Fruit fly (Drosophila melanogaster) whole organism, wandering third instar larva: ENCODE measurements around the gene Takl1.
A peak's percentile ranks its signal among the peaks of the same experiment; 100 is the strongest.

Experiments used
- Abd-B ChIP-seq: fragments of >200 bp; optimal IDR thresholded peaks from 2 replicates; lab custom pipeline; 2017; ENCODE audit warnings: missing biosample characterization, missing genetic modification characterization
- CG32264 ChIP-seq: fragments of 200-800 bp; sonication (Bioruptor generic); optimal IDR thresholded peaks from 2 replicates; lab custom pipeline; 2016; ENCODE audit warnings: missing biosample characterization, missing genetic modification characterization
- CG9705 ChIP-seq: fragments of 200-800 bp; sonication (Bioruptor generic); optimal IDR thresholded peaks from 2 replicates; lab custom pipeline; 2018; ENCODE audit warnings: missing biosample characterization, mild to moderate bottlenecking, missing genetic modification characterization
- CrebA ChIP-seq: fragments of 200-800 bp; sonication (Bioruptor generic); optimal IDR thresholded peaks from 2 replicates; lab custom pipeline; 2016; ENCODE audit warnings: missing biosample characterization, mild to moderate bottlenecking, missing genetic modification characterization, borderline replicate concordance
- Dfd ChIP-seq: fragments of >200 bp; optimal IDR thresholded peaks from 2 replicates; lab custom pipeline; 2017; ENCODE audit warnings: missing biosample characterization, missing genetic modification characterization
- Dif ChIP-seq: fragments of 200-275, 200-300 bp; sonication (Bioruptor generic); optimal IDR thresholded peaks from 2 replicates; lab custom pipeline; 2018; ENCODE audit warnings: missing biosample characterization, missing genetic modification characterization; ENCODE audit not compliant: partially characterized antibody
- GATAd ChIP-seq: sonication (Bioruptor generic); optimal IDR thresholded peaks from 2 replicates; lab custom pipeline; 2016; ENCODE audit warnings: missing biosample characterization, missing genetic modification characterization
- HLH106 ChIP-seq: fragments of 200-800 bp; optimal IDR thresholded peaks from 3 replicates; lab custom pipeline; 2019; ENCODE audit warnings: missing biosample characterization, mild to moderate bottlenecking, missing genetic modification characterization, moderate library complexity
- Hnf4 ChIP-seq: fragments of 200-800 bp; sonication (Bioruptor generic); optimal IDR thresholded peaks from 2 replicates; lab custom pipeline; 2016; ENCODE audit warnings: missing biosample characterization, mild to moderate bottlenecking, missing genetic modification characterization
- Hr78 ChIP-seq: fragments of >200 bp; optimal IDR thresholded peaks from 2 replicates; lab custom pipeline; 2017; ENCODE audit warnings: missing biosample characterization, missing genetic modification characterization
- Hr83 ChIP-seq: fragments of 200-300 bp; sonication (Bioruptor generic); optimal IDR thresholded peaks from 2 replicates; lab custom pipeline; 2016; ENCODE audit warnings: missing biosample characterization, mild to moderate bottlenecking, missing genetic modification characterization, moderate library complexity; ENCODE audit not compliant: poor library complexity, severe bottlenecking
- Jra ChIP-seq: sonication (Bioruptor generic); optimal IDR thresholded peaks from 2 replicates; lab custom pipeline; 2016; ENCODE audit warnings: missing biosample characterization, missing genetic modification characterization
- Mio ChIP-seq: sonication (Bioruptor generic); optimal IDR thresholded peaks from 2 replicates; lab custom pipeline; 2016; ENCODE audit warnings: missing biosample characterization, missing genetic modification characterization
- Myc ChIP-seq: fragments of >200 bp; optimal IDR thresholded peaks from 2 replicates; lab custom pipeline; 2017
- N ChIP-seq: fragments of >200 bp; optimal IDR thresholded peaks from 2 replicates; lab custom pipeline; 2018; ENCODE audit warnings: missing biosample characterization, missing external identifiers, missing genetic modification characterization
- OdsH ChIP-seq: fragments of 200-800 bp; sonication (Bioruptor generic); optimal IDR thresholded peaks from 2 replicates; lab custom pipeline; 2016; ENCODE audit warnings: missing biosample characterization, mild to moderate bottlenecking, missing genetic modification characterization
- Rel ChIP-seq, 2 experiments: fragments of 200-800 bp; sonication (Bioruptor generic) in 1 of 2; optimal IDR thresholded peaks; 2 replicates in 1 of 2; 3 replicates in 1 of 2; lab custom pipeline; 2016 to 2019; ENCODE audit warnings: mild to moderate bottlenecking in 2 of 2, missing biosample characterization in 2 of 2, missing genetic modification characterization in 2 of 2, moderate library complexity in 1 of 2
- Sp1 ChIP-seq: fragments of 200-800 bp; sonication (Bioruptor generic); optimal IDR thresholded peaks from 3 replicates; lab custom pipeline; 2019; ENCODE audit warnings: missing biosample characterization, mild to moderate bottlenecking, missing genetic modification characterization, moderate library complexity
- Vsx2 ChIP-seq: fragments of 200-300, 225-300 bp; sonication (Bioruptor generic); optimal IDR thresholded peaks from 2 replicates; lab custom pipeline; 2018; ENCODE audit warnings: missing biosample characterization, missing genetic modification characterization; ENCODE audit not compliant: partially characterized antibody
- br ChIP-seq: fragments of 200-800 bp; sonication (Bioruptor generic); optimal IDR thresholded peaks from 2 replicates; lab custom pipeline; 2016; ENCODE audit warnings: missing biosample characterization, missing genetic modification characterization
- brk ChIP-seq: fragments of 200-800 bp; sonication (Bioruptor generic); optimal IDR thresholded peaks from 2 replicates; lab custom pipeline; 2016; ENCODE audit warnings: missing biosample characterization, mild to moderate bottlenecking, missing genetic modification characterization
- dl ChIP-seq, 2 experiments: fragments of 175-275, 200-275 bp in 1 of 2; fragments of 200-275 bp in 1 of 2; sonication (Bioruptor generic); optimal IDR thresholded peaks; lab custom pipeline; 2018; ENCODE audit warnings: mild to moderate bottlenecking in 2 of 2, missing biosample characterization in 2 of 2, missing genetic modification characterization in 2 of 2, moderate library complexity in 2 of 2; ENCODE audit not compliant: partially characterized antibody in 2 of 2, insufficient read depth in 1 of 2
- dmrt93B ChIP-seq: fragments of 200-800 bp; sonication (Bioruptor generic); optimal IDR thresholded peaks from 2 replicates; lab custom pipeline; 2018; ENCODE audit warnings: missing biosample characterization, mild to moderate bottlenecking, missing genetic modification characterization
- dsf ChIP-seq: sonication (Bioruptor generic); optimal IDR thresholded peaks from 2 replicates; lab custom pipeline; 2016; ENCODE audit warnings: missing biosample characterization, missing genetic modification characterization, borderline replicate concordance
- ey ChIP-seq: fragments of 200-800 bp; sonication (Bioruptor generic); optimal IDR thresholded peaks from 2 replicates; lab custom pipeline; 2016; ENCODE audit warnings: missing biosample characterization, missing genetic modification characterization
- foxo ChIP-seq, 2 experiments: fragments of 200-800 bp; sonication (Bioruptor generic); optimal IDR thresholded peaks; 2 replicates in 1 of 2; 3 replicates in 1 of 2; lab custom pipeline; 2016 to 2017; ENCODE audit warnings: missing biosample characterization in 2 of 2, missing genetic modification characterization in 2 of 2
- fru ChIP-seq: fragments of 200-800 bp; sonication (Bioruptor generic); optimal IDR thresholded peaks from 3 replicates; lab custom pipeline; 2016; ENCODE audit warnings: missing biosample characterization, mild to moderate bottlenecking, missing genetic modification characterization
- h ChIP-seq: fragments of 200-800 bp; sonication (Bioruptor generic); optimal IDR thresholded peaks from 3 replicates; lab custom pipeline; 2016; ENCODE audit warnings: missing biosample characterization, mild to moderate bottlenecking, missing genetic modification characterization
- jim ChIP-seq: fragments of 175-275, 200-325 bp; sonication (Bioruptor generic); optimal IDR thresholded peaks from 2 replicates; lab custom pipeline; 2016; ENCODE audit warnings: missing biosample characterization, mild to moderate bottlenecking, missing genetic modification characterization
- lola ChIP-seq: fragments of >200 bp; optimal IDR thresholded peaks from 2 replicates; lab custom pipeline; 2017; ENCODE audit warnings: missing biosample characterization, missing genetic modification characterization
- pan ChIP-seq: fragments of >200 bp; optimal IDR thresholded peaks from 2 replicates; lab custom pipeline; 2017
- psq ChIP-seq: fragments of 200-800 bp; sonication (Bioruptor generic); optimal IDR thresholded peaks from 3 replicates; lab custom pipeline; 2017; ENCODE audit warnings: missing biosample characterization, mild to moderate bottlenecking, missing genetic modification characterization, moderate library complexity
- rgr ChIP-seq: fragments of 200-800 bp; sonication (Bioruptor generic); optimal IDR thresholded peaks from 3 replicates; lab custom pipeline; 2016; ENCODE audit warnings: missing biosample characterization, mild to moderate bottlenecking, missing genetic modification characterization
- sage ChIP-seq: fragments of 200-800 bp; sonication (Bioruptor generic); optimal IDR thresholded peaks from 2 replicates; lab custom pipeline; 2016; ENCODE audit warnings: missing biosample characterization, mild to moderate bottlenecking, missing genetic modification characterization
- sv ChIP-seq: fragments of 200-800 bp; sonication (Bioruptor generic); optimal IDR thresholded peaks from 3 replicates; lab custom pipeline; 2016; ENCODE audit warnings: missing biosample characterization, missing genetic modification characterization
- tai ChIP-seq: sonication (Bioruptor generic); optimal IDR thresholded peaks from 2 replicates; lab custom pipeline; 2016; ENCODE audit warnings: missing biosample characterization, missing genetic modification characterization
- usp ChIP-seq: fragments of >200 bp; optimal IDR thresholded peaks from 2 replicates; lab custom pipeline; 2017; ENCODE audit warnings: missing biosample characterization, missing genetic modification characterization
- woc ChIP-seq: sonication (Bioruptor generic); optimal IDR thresholded peaks from 2 replicates; lab custom pipeline; 2016; ENCODE audit warnings: missing biosample characterization, mild to moderate bottlenecking, missing genetic modification characterization

The Takl1 gene

dm6 chr3R:20764058-20764457 is 8.3 kb downstream of the Takl1 start:
- TF ChIP-seq sage (GFP tag; lab: Kevin White, UChicago), result peak; percentile 6
- TF ChIP-seq Mio (GFP tag; lab: Kevin White, UChicago), result no peak
- TF ChIP-seq fru (GFP tag; lab: Kevin White, UChicago), result peak; percentile 76
- TF ChIP-seq foxo (GFP tag; optimal IDR thresholded peaks at IDR 0.05; lab: Kevin White, UChicago), result peak in 1 of 2 experiments; percentile 62
- no peak for TF ChIP-seq CG32264 (GFP tag; lab: Kevin White, UChicago)
- TF ChIP-seq jim (GFP tag; lab: Kevin White, UChicago), result no peak
- TF ChIP-seq Dif (GFP tag; lab: Kevin White, UChicago), result no peak
- TF ChIP-seq Jra, result no peak
- TF ChIP-seq Hr78, result no peak
- TF ChIP-seq usp (GFP tag; lab: Kevin White, UChicago), result no peak
- TF ChIP-seq woc (GFP tag; lab: Kevin White, UChicago), result peak; percentile 57
- TF ChIP-seq GATAd (GFP tag; lab: Kevin White, UChicago), result no peak
- peak; percentile 66 for TF ChIP-seq Rel (GFP tag; optimal IDR thresholded peaks at IDR 0.05; lab: Kevin White, UChicago)
- TF ChIP-seq Rel (tag; optimal IDR thresholded peaks at IDR 0.05; lab: Kevin White, UChicago), result no peak
- TF ChIP-seq dl (GFP tag; optimal IDR thresholded peaks at IDR 0.05; lab: Kevin White, UChicago; ENCODE audit: insufficient read depth in 1 of 2, partially characterized antibody in 2 of 2), result no peak
- TF ChIP-seq Dfd (GFP tag; lab: Kevin White, UChicago), result no peak
- peak; percentile 60 for TF ChIP-seq h (GFP tag; lab: Kevin White, UChicago)
- no peak for TF ChIP-seq lola (GFP tag; lab: Kevin White, UChicago)
- no peak for TF ChIP-seq Abd-B (GFP tag; lab: Kevin White, UChicago)
- no peak for TF ChIP-seq pan
- TF ChIP-seq sv (GFP tag; lab: Kevin White, UChicago), result no peak
- peak; percentile 70 for TF ChIP-seq HLH106 (tag; lab: Kevin White, UChicago)
- peak; percentile 63 for TF ChIP-seq ey (GFP tag; lab: Kevin White, UChicago)
- TF ChIP-seq psq (GFP tag; lab: Kevin White, UChicago), result peak; percentile 82
- TF ChIP-seq Hr83 (GFP tag; lab: Kevin White, UChicago), result no peak
- TF ChIP-seq tai (GFP tag; lab: Kevin White, UChicago), result no peak
- TF ChIP-seq rgr, result peak; percentile 58
- no peak for TF ChIP-seq brk (GFP tag; lab: Kevin White, UChicago)
- no peak for TF ChIP-seq Myc
- TF ChIP-seq Hnf4 (GFP tag; lab: Kevin White, UChicago), result peak; percentile 32
- TF ChIP-seq OdsH (GFP tag; lab: Kevin White, UChicago), result peak; percentile 52
- TF ChIP-seq Sp1, result peak; percentile 73
- TF ChIP-seq br, result peak; percentile 42
- TF ChIP-seq dmrt93B, result peak; percentile 46
- no peak for TF ChIP-seq CrebA (GFP tag; lab: Kevin White, UChicago)

- TF ChIP-seq Vsx2 (GFP tag; lab: Kevin White, UChicago) (no peak), tai (GFP tag; lab: Kevin White, UChicago) (no peak), HLH106 (tag; lab: Kevin White, UChicago) (no peak), rgr (peak; percentile 17), psq (GFP tag; lab: Kevin White, UChicago) (no peak), Hnf4 (GFP tag; lab: Kevin White, UChicago) (peak; percentile 16), woc (GFP tag; lab: Kevin White, UChicago) (peak; percentile 52), brk (GFP tag; lab: Kevin White, UChicago) (no peak), Rel (GFP tag; optimal IDR thresholded peaks at IDR 0.05; lab: Kevin White, UChicago) (no peak), Rel (tag; optimal IDR thresholded peaks at IDR 0.05; lab: Kevin White, UChicago) (no peak), fru (GFP tag; lab: Kevin White, UChicago) (no peak), Hr78 (no peak), OdsH (GFP tag; lab: Kevin White, UChicago) (no peak), Dfd (GFP tag; lab: Kevin White, UChicago) (no peak), Jra (peak; percentile 12), CG32264 (GFP tag; lab: Kevin White, UChicago) (no peak), CG9705 (no peak), dl (GFP tag; optimal IDR thresholded peaks at IDR 0.05; lab: Kevin White, UChicago; ENCODE audit: insufficient read depth in 1 of 2, partially characterized antibody in 2 of 2) (no peak), sage (GFP tag; lab: Kevin White, UChicago) (no peak), br (no peak), dsf (GFP tag; lab: Kevin White, UChicago) (no peak), Myc (no peak), lola (GFP tag; lab: Kevin White, UChicago) (no peak), h (GFP tag; lab: Kevin White, UChicago) (no peak), foxo (GFP tag; optimal IDR thresholded peaks at IDR 0.05; lab: Kevin White, UChicago) (peak in 1 of 2 experiments; percentile 45), Abd-B (GFP tag; lab: Kevin White, UChicago) (no peak), Dif (GFP tag; lab: Kevin White, UChicago) (no peak), Mio (GFP tag; lab: Kevin White, UChicago) (no peak), usp (GFP tag; lab: Kevin White, UChicago) (no peak), pan (no peak), dmrt93B (no peak), sv (GFP tag; lab: Kevin White, UChicago) (no peak), ey (GFP tag; lab: Kevin White, UChicago) (no peak), GATAd (GFP tag; lab: Kevin White, UChicago) (no peak), jim (GFP tag; lab: Kevin White, UChicago) (no peak), Hr83 (GFP tag; lab: Kevin White, UChicago) (peak; percentile 56), CrebA (GFP tag; lab: Kevin White, UChicago) (no peak), Sp1 (no peak), N (no peak)
Observed at dm6 chr3R:20762175-20762795, 10.1 kb downstream of the Takl1 start, which contains the start of gene CG31195. Gene CG31195 (minus strand): TSS chr3R:20762369.
